Worm (Caenorhabditis elegans) whole organism, L2 larva: Measurements from ENCODE around the gene htp-1.

Experiments used
- alr-1 ChIP-seq: fragments of 150-350 bp; optimal IDR thresholded peaks from 2 replicates; lab custom pipeline; 2014; ENCODE audit warnings: missing biosample characterization, missing genetic modification characterization
- egl-27 ChIP-seq: sonication (generic microtip); optimal IDR thresholded peaks from 3 replicates; lab custom pipeline; 2017; ENCODE audit warnings: missing biosample characterization, missing genetic modification reagents, missing genetic modification characterization
- mab-5 ChIP-seq: fragments of 150-350 bp; optimal IDR thresholded peaks from 2 replicates; lab custom pipeline; 2014; ENCODE audit warnings: missing biosample characterization, missing genetic modification characterization
- sem-4 ChIP-seq: fragments of 150-350 bp; optimal IDR thresholded peaks from 2 replicates; lab custom pipeline; 2014; ENCODE audit warnings: missing biosample characterization, missing genetic modification reagents, missing genetic modification characterization

DNA sequence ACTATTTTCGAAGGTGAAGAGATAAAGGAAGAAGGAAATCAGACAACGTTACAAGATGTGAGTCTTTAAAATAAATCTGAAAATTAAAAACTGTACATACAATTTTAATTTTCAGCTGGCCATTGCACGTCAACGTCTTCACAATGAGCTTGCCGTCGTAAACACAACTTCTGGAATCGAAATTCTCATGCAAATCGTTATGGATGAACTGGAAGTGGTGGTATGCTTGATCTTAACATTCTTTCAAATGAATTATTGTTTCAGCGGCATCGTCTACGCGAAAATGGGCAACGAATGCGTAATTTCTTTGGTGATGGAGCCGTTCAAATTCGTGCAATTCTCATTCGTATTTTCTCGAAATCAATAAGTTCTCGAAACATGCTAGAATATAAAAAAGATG lies 36.8 kb downstream of the htp-1 start:
- no peak for TF ChIP-seq sem-4 (tag; lab: Kevin White, UChicago)
- TF ChIP-seq egl-27 (tag; lab: Kevin White, UChicago) = no peak
- TF ChIP-seq mab-5 (tag; lab: Kevin White, UChicago) = no peak
- TF ChIP-seq alr-1 = no peak
